Worm (Caenorhabditis elegans) whole organism, mixed stage, embryonic: ENCODE measurements around the gene F07A11.4.

Experiments
- lsy-2 ChIP-seq: fragments of 150-350 bp; optimal IDR thresholded peaks from 2 replicates; lab custom pipeline; 2014; ENCODE audit warnings: missing biosample characterization, missing genetic modification characterization
- mab-5 ChIP-seq: fragments of 150-350 bp; optimal IDR thresholded peaks from 2 replicates; lab custom pipeline; 2014; ENCODE audit warnings: missing biosample characterization, missing genetic modification characterization
- nhr-237 ChIP-seq: fragments of 150-350 bp; optimal IDR thresholded peaks from 2 replicates; lab custom pipeline; 2014; ENCODE audit warnings: missing biosample characterization, missing genetic modification characterization
- pha-4 ChIP-seq: fragments of 150-350 bp; optimal IDR thresholded peaks from 2 replicates; lab custom pipeline; 2018; ENCODE audit warnings: missing biosample characterization, missing genetic modification reagents, missing genetic modification characterization
- tbx-8 ChIP-seq: fragments of 200-800 bp; sonication (Bioruptor generic); optimal IDR thresholded peaks from 2 replicates; lab custom pipeline; 2018; ENCODE audit warnings: mild to moderate bottlenecking, missing genetic modification characterization, moderate library complexity, missing compliant biosample characterization
- ztf-11 ChIP-seq: fragments of 150-350 bp; optimal IDR thresholded peaks from 2 replicates; lab custom pipeline; 2014; ENCODE audit warnings: missing biosample characterization, missing genetic modification characterization

DNA sequence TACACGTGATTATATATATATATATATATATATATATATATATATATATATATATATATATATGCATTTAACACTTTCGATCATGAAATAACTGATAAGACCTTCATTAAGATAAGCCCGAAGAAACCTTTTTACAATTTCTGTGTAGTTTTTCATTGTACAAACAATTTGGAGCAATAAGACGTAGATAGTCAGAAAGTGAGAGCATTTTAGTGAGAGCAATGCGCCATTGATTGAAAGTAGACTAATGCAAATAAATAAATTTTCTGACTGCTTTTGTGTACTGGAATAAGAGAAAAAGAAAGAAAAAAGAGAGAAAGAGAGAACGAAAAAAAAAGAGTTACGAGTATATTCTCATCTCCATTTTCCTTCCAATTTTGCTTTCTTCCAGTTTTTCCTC lies 3.8 kb downstream of the F07A11.4 start:
- TF ChIP-seq lsy-2 = no peak
- no peak for TF ChIP-seq ztf-11 (tag; lab: Kevin White, UChicago)
- no peak for TF ChIP-seq pha-4
- no peak for TF ChIP-seq mab-5 (tag; lab: Kevin White, UChicago)
- no peak for TF ChIP-seq tbx-8 (GFP tag; lab: Kevin White, UChicago)
- no peak for TF ChIP-seq nhr-237
